Worm (Caenorhabditis elegans) whole organism, L3 larva: ENCODE results near the gene C17F4.2.

ENCODE experiments used
- ama-1 ChIP-seq: fragments of 150-350 bp; optimal IDR thresholded peaks from 2 replicates; lab custom pipeline; 2018
- ceh-28 ChIP-seq: fragments of 150-350 bp; optimal IDR thresholded peaks from 2 replicates; lab custom pipeline; 2014; ENCODE audit warnings: missing biosample characterization, missing genetic modification reagents, missing genetic modification characterization
- egl-27 ChIP-seq: sonication (generic microtip); optimal IDR thresholded peaks from 4 replicates; lab custom pipeline; 2017; ENCODE audit warnings: missing biosample characterization, missing genetic modification reagents, missing genetic modification characterization
- egl-5 ChIP-seq: fragments of 150-350 bp; optimal IDR thresholded peaks from 2 replicates; lab custom pipeline; 2017; ENCODE audit warnings: missing biosample characterization, missing genetic modification reagents, missing genetic modification characterization, inconsistent platforms
- fkh-10 ChIP-seq: sonication (generic microtip); optimal IDR thresholded peaks from 2 replicates; lab custom pipeline; 2017; ENCODE audit warnings: missing biosample characterization, missing genetic modification reagents, missing genetic modification characterization
- fos-1 ChIP-seq: fragments of 150-350 bp; optimal IDR thresholded peaks from 2 replicates; lab custom pipeline; 2014; ENCODE audit warnings: missing biosample characterization, missing genetic modification characterization
- jun-1 ChIP-seq: fragments of 150-350 bp; optimal IDR thresholded peaks from 2 replicates; lab custom pipeline; 2014; ENCODE audit warnings: missing biosample characterization, missing genetic modification reagents, missing genetic modification characterization
- nhr-25 ChIP-seq: sonication (generic microtip); optimal IDR thresholded peaks from 2 replicates; lab custom pipeline; 2017; ENCODE audit warnings: missing biosample characterization, missing genetic modification characterization
- nhr-67 ChIP-seq: fragments of 150-350 bp; optimal IDR thresholded peaks from 2 replicates; lab custom pipeline; 2014; ENCODE audit warnings: missing biosample characterization, missing genetic modification characterization
- pha-4 ChIP-seq: fragments of 150-350 bp; optimal IDR thresholded peaks from 2 replicates; lab custom pipeline; 2014; ENCODE audit warnings: missing biosample characterization, missing genetic modification reagents, missing genetic modification characterization
- tbx-2 ChIP-seq: sonication (generic microtip); optimal IDR thresholded peaks from 2 replicates; lab custom pipeline; 2016; ENCODE audit warnings: mild to moderate bottlenecking, missing genetic modification characterization, missing compliant biosample characterization
- unc-39 ChIP-seq: sonication (generic microtip); optimal IDR thresholded peaks from 4 replicates; lab custom pipeline; 2017; ENCODE audit warnings: missing biosample characterization, missing genetic modification characterization

ce11 chrII:3284558-3284957, 36.1 kb downstream of the C17F4.2 start, which contains the start of gene scl-15:
- TF ChIP-seq pha-4 (no peak), tbx-2 (tag; lab: Kevin White, UChicago) (no peak), fos-1 (tag; lab: Kevin White, UChicago) (no peak), unc-39 (no peak), nhr-67 (tag; lab: Kevin White, UChicago) (no peak), ama-1 (lab: Kevin White, UChicago) (no peak), fkh-10 (GFP tag; lab: Kevin White, UChicago) (no peak), jun-1 (tag; lab: Kevin White, UChicago) (no peak), ceh-28 (tag; lab: Kevin White, UChicago) (no peak), egl-27 (no peak), nhr-25 (tag; lab: Kevin White, UChicago) (no peak), egl-5 (tag; lab: Kevin White, UChicago) (no peak)
